Worm (Caenorhabditis elegans) whole organism, L4 larva: ENCODE data around the gene D2023.4.
A peak's percentile ranks its signal among the peaks of the same experiment; 100 is the strongest.

Experiments used
- F10B5.3 ChIP-seq: sonication (generic microtip); optimal IDR thresholded peaks from 2 replicates; lab custom pipeline; 2016; ENCODE audit warnings: mild to moderate bottlenecking, missing genetic modification characterization, missing compliant biosample characterization
- F44E2.7 ChIP-seq: fragments of 200-800 bp; sonication (Bioruptor generic); IDR thresholded peaks from 2 replicates; pipeline ENCODE4 v2.1.2; 2022; ENCODE audit warnings: missing genetic modification characterization, missing compliant biosample characterization
- T20F7.1 ChIP-seq: fragments of 200-800 bp; sonication (Bioruptor generic); optimal IDR thresholded peaks from 2 replicates; lab custom pipeline; 2018; ENCODE audit warnings: mild to moderate bottlenecking, missing genetic modification characterization, missing compliant biosample characterization
- Y5F2A.4 ChIP-seq: fragments of 200-800 bp; sonication (Bioruptor generic); optimal IDR thresholded peaks from 2 replicates; lab custom pipeline; 2018; ENCODE audit warnings: mild to moderate bottlenecking, missing genetic modification characterization, missing compliant biosample characterization
- aly-2 ChIP-seq: sonication (generic microtip); optimal IDR thresholded peaks from 2 replicates; lab custom pipeline; 2018; ENCODE audit warnings: missing biosample characterization, missing genetic modification characterization
- ama-1 ChIP-seq: fragments of 150-350 bp; optimal IDR thresholded peaks from 2 replicates; lab custom pipeline; 2014; ENCODE audit warnings: inconsistent platforms, mixed read lengths
- arid-1 ChIP-seq: fragments of 200-800 bp; sonication (Bioruptor generic); conservative IDR thresholded peaks from 2 replicates; pipeline ENCODE4 v1.3.6; 2022; ENCODE audit warnings: missing genetic modification reagents, missing genetic modification characterization, missing compliant biosample characterization
- attf-4 ChIP-seq: sonication (generic microtip); optimal IDR thresholded peaks from 3 replicates; lab custom pipeline; 2017; ENCODE audit warnings: missing biosample characterization, missing genetic modification characterization
- ceh-32 ChIP-seq: sonication (generic microtip); optimal IDR thresholded peaks from 2 replicates; lab custom pipeline; 2016; ENCODE audit warnings: mild to moderate bottlenecking, missing genetic modification characterization, missing compliant biosample characterization; ENCODE audit not compliant: poor library complexity
- cey-2 ChIP-seq: sonication (generic microtip); optimal IDR thresholded peaks from 3 replicates; lab custom pipeline; 2017; ENCODE audit warnings: missing genetic modification characterization, mild to moderate bottlenecking, missing compliant biosample characterization, antibody characterized with exemption, borderline replicate concordance; ENCODE audit not compliant: insufficient read depth
- daf-12 ChIP-seq: fragments of 150-350 bp; optimal IDR thresholded peaks from 2 replicates; lab custom pipeline; 2014; ENCODE audit warnings: missing biosample characterization, missing genetic modification reagents, missing genetic modification characterization
- daf-16 ChIP-seq, 3 experiments: sonication (generic microtip); optimal IDR thresholded peaks; 2 replicates each; lab custom pipeline; 2016 to 2017; ENCODE audit warnings: missing genetic modification characterization in 3 of 3, missing genetic modification reagents in 3 of 3, mild to moderate bottlenecking in 2 of 3, missing compliant biosample characterization in 2 of 3, missing biosample characterization in 1 of 3, moderate library complexity in 1 of 3
- dmd-6 ChIP-seq: fragments of 200-800 bp; sonication (Bioruptor generic); IDR thresholded peaks from 2 replicates; pipeline ENCODE4 v1.3.6; 2022; ENCODE audit warnings: missing genetic modification reagents, missing genetic modification characterization, missing compliant biosample characterization
- dpl-1 ChIP-seq: fragments of 150-350 bp; optimal IDR thresholded peaks from 2 replicates; lab custom pipeline; 2014; ENCODE audit warnings: missing biosample characterization, missing genetic modification reagents, missing genetic modification characterization
- dve-1 ChIP-seq: sonication (generic microtip); optimal IDR thresholded peaks from 2 replicates; lab custom pipeline; 2017; ENCODE audit warnings: antibody characterized with exemption, mild to moderate bottlenecking, missing genetic modification characterization, missing compliant biosample characterization; ENCODE audit not compliant: insufficient read depth
- fkh-10 ChIP-seq: fragments of 150-350 bp; optimal IDR thresholded peaks from 2 replicates; lab custom pipeline; 2014; ENCODE audit warnings: missing biosample characterization, missing genetic modification reagents, missing genetic modification characterization
- fos-1 ChIP-seq: fragments of 150-350 bp; optimal IDR thresholded peaks from 2 replicates; lab custom pipeline; 2014; ENCODE audit warnings: missing biosample characterization, missing genetic modification characterization
- gei-8 ChIP-seq: fragments of 200-800 bp; sonication (Bioruptor generic); optimal IDR thresholded peaks from 2 replicates; lab custom pipeline; 2018; ENCODE audit warnings: mild to moderate bottlenecking, missing genetic modification characterization, missing compliant biosample characterization
- hlh-11 ChIP-seq: fragments of 200-800 bp; sonication (Bioruptor generic); optimal IDR thresholded peaks from 2 replicates; lab custom pipeline; 2018; ENCODE audit warnings: mild to moderate bottlenecking, missing genetic modification characterization, missing compliant biosample characterization
- hmg-1.1 ChIP-seq: fragments of 200-800 bp; sonication (Bioruptor generic); IDR thresholded peaks from 2 replicates; pipeline ENCODE4 v1.3.6; 2022; ENCODE audit warnings: missing genetic modification reagents, missing genetic modification characterization, missing compliant biosample characterization
- jun-1 ChIP-seq: fragments of 150-350 bp; optimal IDR thresholded peaks from 2 replicates; lab custom pipeline; 2014; ENCODE audit warnings: missing biosample characterization, missing genetic modification reagents, missing genetic modification characterization
- lin-1 ChIP-seq: fragments of 200-800 bp; sonication (Bioruptor generic); IDR thresholded peaks from 2 replicates; pipeline ENCODE4 v1.3.6; 2022; ENCODE audit warnings: missing genetic modification reagents, missing genetic modification characterization, missing compliant biosample characterization
- lin-15B ChIP-seq: fragments of 150-350 bp; sonication (generic microtip); optimal IDR thresholded peaks from 3 replicates; lab custom pipeline; 2014; ENCODE audit warnings: missing biosample characterization, missing genetic modification characterization
- lin-29 ChIP-seq: fragments of 200-800 bp; sonication (Bioruptor generic); IDR thresholded peaks from 2 replicates; pipeline ENCODE4 v1.3.6; 2022; ENCODE audit warnings: missing genetic modification reagents, missing genetic modification characterization, missing compliant biosample characterization
- lsy-2 ChIP-seq, 2 experiments: fragments of 150-350 bp in 1 of 2; sonication (generic microtip) in 1 of 2; optimal IDR thresholded peaks; 2 replicates each; lab custom pipeline; 2014 to 2017; ENCODE audit warnings: missing biosample characterization in 2 of 2, missing genetic modification characterization in 2 of 2
- mdl-1 ChIP-seq, 2 experiments: fragments of 150-350 bp in 1 of 2; sonication (generic microtip) in 1 of 2; optimal IDR thresholded peaks; 2 replicates each; lab custom pipeline; 2014 to 2017; ENCODE audit warnings: missing biosample characterization in 2 of 2, missing genetic modification characterization in 2 of 2
- mep-1 ChIP-seq: fragments of 150-350 bp; sonication (generic microtip); optimal IDR thresholded peaks from 3 replicates; lab custom pipeline; 2014; ENCODE audit warnings: missing biosample characterization, missing genetic modification characterization
- mes-2 ChIP-seq: sonication (generic microtip); optimal IDR thresholded peaks from 2 replicates; lab custom pipeline; 2016; ENCODE audit warnings: missing genotype, mild to moderate bottlenecking, missing genetic modification characterization, missing compliant biosample characterization; ENCODE audit not compliant: poor library complexity, severe bottlenecking
- mxl-2 ChIP-seq: fragments of 200-800 bp; sonication (Bioruptor generic); conservative IDR thresholded peaks from 2 replicates; pipeline ENCODE4 v1.3.6; 2022; ENCODE audit warnings: missing genetic modification reagents, missing genetic modification characterization, missing compliant biosample characterization
- mxl-3 ChIP-seq: fragments of 200-800 bp; sonication (Bioruptor generic); optimal IDR thresholded peaks from 2 replicates; lab custom pipeline; 2018; ENCODE audit warnings: mild to moderate bottlenecking, missing genetic modification characterization, missing compliant biosample characterization
- nhr-10 ChIP-seq: fragments of 150-350 bp; optimal IDR thresholded peaks from 2 replicates; lab custom pipeline; 2014; ENCODE audit warnings: missing biosample characterization, missing genetic modification characterization
- nhr-237 ChIP-seq: sonication (generic microtip); optimal IDR thresholded peaks from 2 replicates; lab custom pipeline; 2017; ENCODE audit warnings: missing biosample characterization, missing genetic modification characterization
- nhr-25 ChIP-seq: sonication (generic microtip); optimal IDR thresholded peaks from 2 replicates; lab custom pipeline; 2017; ENCODE audit warnings: missing genetic modification characterization, mild to moderate bottlenecking, missing compliant biosample characterization, antibody characterized with exemption, moderate library complexity, borderline replicate concordance; ENCODE audit not compliant: insufficient read depth
- nhr-28 ChIP-seq: fragments of 150-350 bp; optimal IDR thresholded peaks from 2 replicates; lab custom pipeline; 2014; ENCODE audit warnings: missing biosample characterization, missing genetic modification characterization
- nhr-41 ChIP-seq: fragments of 200-800 bp; sonication (Bioruptor generic); IDR thresholded peaks from 2 replicates; pipeline ENCODE4 v1.3.6; 2022; ENCODE audit warnings: missing genetic modification reagents, missing genetic modification characterization, missing compliant biosample characterization
- nhr-48 ChIP-seq: sonication (generic microtip); optimal IDR thresholded peaks from 2 replicates; lab custom pipeline; 2016; ENCODE audit warnings: mild to moderate bottlenecking, missing genetic modification characterization, missing compliant biosample characterization
- nhr-6 ChIP-seq: fragments of 150-350 bp; optimal IDR thresholded peaks from 2 replicates; lab custom pipeline; 2014; ENCODE audit warnings: missing biosample characterization, missing genetic modification characterization
- rbr-2 ChIP-seq: sonication (generic microtip); optimal IDR thresholded peaks from 2 replicates; lab custom pipeline; 2016; ENCODE audit warnings: missing genotype, missing genetic modification characterization, missing compliant biosample characterization
- sdz-12 ChIP-seq: fragments of 200-800 bp; sonication (Bioruptor generic); optimal IDR thresholded peaks from 2 replicates; lab custom pipeline; 2018; ENCODE audit warnings: mild to moderate bottlenecking, missing genetic modification characterization, missing compliant biosample characterization
- set-16 ChIP-seq: fragments of 200-800 bp; sonication (Bioruptor generic); IDR thresholded peaks from 2 replicates; pipeline ENCODE4 v1.3.6; 2022; ENCODE audit warnings: missing genetic modification reagents, missing genetic modification characterization, missing compliant biosample characterization
- snpc-1.2 ChIP-seq: fragments of 200-800 bp; sonication (Bioruptor generic); IDR thresholded peaks from 2 replicates; pipeline ENCODE4 v1.3.6; 2022; ENCODE audit warnings: missing genetic modification reagents, missing genetic modification characterization, missing compliant biosample characterization
- spr-3 ChIP-seq: fragments of 200-800 bp; sonication (Bioruptor generic); optimal IDR thresholded peaks from 2 replicates; lab custom pipeline; 2018; ENCODE audit warnings: mild to moderate bottlenecking, missing genetic modification characterization, missing compliant biosample characterization
- tra-1 ChIP-seq: fragments of 200-800 bp; sonication (Bioruptor generic); IDR thresholded peaks from 2 replicates; pipeline ENCODE4 v1.3.6; 2022; ENCODE audit warnings: missing genetic modification reagents, missing genetic modification characterization, missing compliant biosample characterization
- unc-130 ChIP-seq: sonication (generic microtip); optimal IDR thresholded peaks from 2 replicates; lab custom pipeline; 2016; ENCODE audit warnings: missing genetic modification reagents, missing genetic modification characterization, missing compliant biosample characterization
- unc-62 ChIP-seq, 3 experiments: fragments of 150-350 bp in 1 of 3; sonication (generic microtip); optimal IDR thresholded peaks in 2 of 3; peaks in 1 of 3; 1 replicate in 1 of 3; 2 replicates in 2 of 3; lab custom pipeline; 2014 to 2017; ENCODE audit warnings: missing biosample characterization in 3 of 3, missing genetic modification characterization in 3 of 3, missing genetic modification reagents in 3 of 3, missing genotype in 1 of 3
- vab-7 ChIP-seq: fragments of 200-800 bp; sonication (Bioruptor generic); IDR thresholded peaks from 2 replicates; pipeline ENCODE4 v1.3.6; 2022; ENCODE audit warnings: missing genetic modification reagents, missing genetic modification characterization, missing compliant biosample characterization

D2023.4 gene

ce11 chrV:11800486-11800885, 25.1 kb downstream of the D2023.4 start:
- no peak for TF ChIP-seq set-16
- TF ChIP-seq lin-1 (GFP tag; lab: Robert Waterston, UW) = no peak
- no peak for TF ChIP-seq arid-1 (GFP tag; lab: Robert Waterston, UW)
- TF ChIP-seq nhr-28 = peak; percentile 28
- no peak for TF ChIP-seq unc-130
- peak; percentile 1 for TF ChIP-seq dve-1
- peak; percentile 24 for TF ChIP-seq T20F7.1 (GFP tag; lab: Kevin White, UChicago)
- peak in 1 of 2 experiments; percentile 17 for TF ChIP-seq mdl-1 (tag; optimal IDR thresholded peaks at IDR 0.05; lab: Kevin White, UChicago)
- peak; percentile 20 for TF ChIP-seq hlh-11 (tag; lab: Kevin White, UChicago)
- no peak for TF ChIP-seq fkh-10 (GFP tag; lab: Kevin White, UChicago)
- no peak for TF ChIP-seq F10B5.3 (tag; lab: Kevin White, UChicago)
- TF ChIP-seq spr-3 = no peak
- TF ChIP-seq jun-1 = no peak
- no peak for TF ChIP-seq aly-2 (tag; lab: Kevin White, UChicago)
- no peak for TF ChIP-seq nhr-237 (tag; lab: Kevin White, UChicago)
- peak in 1 of 2 experiments; percentile 34 for TF ChIP-seq lsy-2 (tag; optimal IDR thresholded peaks at IDR 0.05; lab: Kevin White, UChicago)
- TF ChIP-seq gei-8 (GFP tag; lab: Kevin White, UChicago) = no peak
- TF ChIP-seq ama-1 = no peak
- TF ChIP-seq nhr-48 (tag; lab: Kevin White, UChicago) = peak; percentile 56
- no peak for TF ChIP-seq Y5F2A.4

DNA sequence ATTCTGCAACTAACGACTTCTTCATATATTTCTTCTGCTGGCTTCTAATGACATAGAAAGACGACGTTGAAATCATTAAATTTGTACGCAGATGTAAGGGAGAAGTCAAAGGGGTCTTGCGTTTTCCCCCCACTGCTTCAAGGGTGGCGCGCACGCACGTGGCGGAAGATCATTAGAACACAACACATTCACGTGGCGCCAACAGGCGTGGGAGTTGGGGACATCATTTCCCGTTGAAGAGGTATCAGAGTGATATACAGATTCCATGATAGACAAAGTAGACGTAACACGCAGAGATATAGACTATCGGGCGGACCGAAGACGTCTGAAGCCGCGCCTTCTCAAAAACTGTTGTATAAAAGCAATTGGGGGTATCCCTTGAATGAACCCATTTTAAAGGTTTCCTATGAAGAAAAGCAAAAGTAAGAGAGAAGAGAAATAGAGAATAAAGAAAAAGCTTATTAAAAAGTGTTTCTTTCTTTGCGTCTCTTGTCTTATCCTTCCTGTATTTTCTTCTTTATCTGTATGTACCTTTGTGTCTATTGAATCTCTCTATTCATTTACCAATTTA, 26.2 kb downstream of the D2023.4 start:
- TF ChIP-seq tra-1 (GFP tag; lab: Robert Waterston, UW) (peak; percentile 74), mep-1 (tag; lab: Kevin White, UChicago) (peak; percentile 49), fos-1 (tag; lab: Kevin White, UChicago) (no peak), nhr-6 (tag; lab: Kevin White, UChicago) (no peak), dmd-6 (GFP tag; lab: Robert Waterston, UW) (peak; percentile 82), F44E2.7 (no peak), unc-62 (GFP tag; optimal IDR thresholded peaks at IDR 0.05 in 1 of 2; lab: Kevin White, UChicago) (peak in 1 of 2 experiments; percentile 93), unc-62 (tag; optimal IDR thresholded peaks at IDR 0.05; lab: Kevin White, UChicago) (no peak), snpc-1.2 (GFP tag; lab: Robert Waterston, UW) (no peak), attf-4 (tag; lab: Kevin White, UChicago) (no peak), nhr-10 (peak; percentile 28), mes-2 (no peak), dve-1 (no peak), ceh-32 (tag; lab: Kevin White, UChicago) (no peak), lin-1 (GFP tag; lab: Robert Waterston, UW) (no peak; the same call in 1 of the 2 replicates), nhr-41 (GFP tag; lab: Robert Waterston, UW) (peak; percentile 44; the same call in 1 of the 2 replicates), gei-8 (GFP tag; lab: Kevin White, UChicago) (peak; percentile 11), mxl-3 (peak; percentile 99), nhr-28 (peak; percentile 32), daf-12 (no peak), lin-29 (GFP tag; lab: Robert Waterston, UW) (peak; percentile 63; the same call in 1 of the 2 replicates), lsy-2 (tag; optimal IDR thresholded peaks at IDR 0.05; lab: Kevin White, UChicago) (peak in 1 of 2 experiments; percentile 67), spr-3 (no peak), cey-2 (tag; lab: Kevin White, UChicago) (peak; percentile 96), mxl-2 (GFP tag; lab: Robert Waterston, UW) (peak; percentile 94), daf-16 (GFP tag; optimal IDR thresholded peaks at IDR 0.05; lab: Kevin White, UChicago) (no peak), daf-16 (tag; optimal IDR thresholded peaks at IDR 0.05; lab: Kevin White, UChicago) (no peak), dpl-1 (peak; percentile 13), lin-15B (tag; lab: Kevin White, UChicago) (no peak), nhr-25 (tag; lab: Kevin White, UChicago) (peak; percentile 72), ama-1 (no peak), rbr-2 (peak; percentile 30), hmg-1.1 (GFP tag; lab: Robert Waterston, UW) (0 out of 2 replicates have a peak, but pooled peaks have one; percentile 34), jun-1 (peak; percentile 49), sdz-12 (GFP tag; lab: Kevin White, UChicago) (peak; percentile 31), vab-7 (no peak)
